Worm (Caenorhabditis elegans) whole organism, L3 larva: ENCODE results near the gene F56C9.6.

Experiments used
- R02D3.7 ChIP-seq: fragments of 150-350 bp; optimal IDR thresholded peaks from 2 replicates; lab custom pipeline; 2014; ENCODE audit warnings: missing biosample characterization, missing genetic modification characterization
- ZK546.5 ChIP-seq: sonication (generic microtip); optimal IDR thresholded peaks from 2 replicates; lab custom pipeline; 2017; ENCODE audit warnings: missing biosample characterization, missing genetic modification characterization
- aly-2 ChIP-seq: fragments of 150-350 bp; optimal IDR thresholded peaks from 2 replicates; lab custom pipeline; 2014; ENCODE audit warnings: missing biosample characterization, missing genetic modification characterization
- ama-1 ChIP-seq: fragments of 150-350 bp; optimal IDR thresholded peaks from 2 replicates; lab custom pipeline; 2018
- ceh-16 ChIP-seq: sonication (generic microtip); optimal IDR thresholded peaks from 2 replicates; lab custom pipeline; 2017; ENCODE audit warnings: missing biosample characterization, missing genetic modification characterization
- ceh-82 ChIP-seq: fragments of 150-350 bp; optimal IDR thresholded peaks from 2 replicates; lab custom pipeline; 2014; ENCODE audit warnings: missing biosample characterization, missing genetic modification characterization
- ceh-9 ChIP-seq: sonication (generic microtip); optimal IDR thresholded peaks from 2 replicates; lab custom pipeline; 2018; ENCODE audit warnings: missing biosample characterization, missing genetic modification characterization
- daf-12 ChIP-seq: fragments of 150-350 bp; optimal IDR thresholded peaks from 2 replicates; lab custom pipeline; 2014; ENCODE audit warnings: missing biosample characterization, missing genetic modification reagents, missing genetic modification characterization
- egl-5 ChIP-seq: fragments of 150-350 bp; optimal IDR thresholded peaks from 2 replicates; lab custom pipeline; 2017; ENCODE audit warnings: missing biosample characterization, missing genetic modification reagents, missing genetic modification characterization, inconsistent platforms
- elt-1 ChIP-seq: fragments of 150-350 bp; optimal IDR thresholded peaks from 2 replicates; lab custom pipeline; 2014; ENCODE audit warnings: missing biosample characterization, missing genetic modification characterization
- elt-2 ChIP-seq: sonication (generic microtip); optimal IDR thresholded peaks from 2 replicates; lab custom pipeline; 2016; ENCODE audit warnings: missing genetic modification reagents, mild to moderate bottlenecking, missing genetic modification characterization, missing compliant biosample characterization
- elt-3 ChIP-seq, 3 experiments: fragments of 150-350 bp in 1 of 3; sonication (generic microtip) in 2 of 3; optimal IDR thresholded peaks; 2 replicates in 2 of 3; 4 replicates in 1 of 3; lab custom pipeline; 2014 to 2017; ENCODE audit warnings: missing biosample characterization in 3 of 3, missing genetic modification characterization in 3 of 3
- fkh-2 ChIP-seq: fragments of 150-350 bp; optimal IDR thresholded peaks from 2 replicates; lab custom pipeline; 2014; ENCODE audit warnings: missing biosample characterization, missing genetic modification reagents, missing genetic modification characterization
- hmg-11 ChIP-seq: sonication (generic microtip); optimal IDR thresholded peaks from 2 replicates; lab custom pipeline; 2016; ENCODE audit warnings: missing genetic modification characterization, missing compliant biosample characterization
- jun-1 ChIP-seq: fragments of 150-350 bp; optimal IDR thresholded peaks from 2 replicates; lab custom pipeline; 2014; ENCODE audit warnings: missing biosample characterization, missing genetic modification reagents, missing genetic modification characterization
- lin-15B ChIP-seq: fragments of 150-350 bp; optimal IDR thresholded peaks from 2 replicates; lab custom pipeline; 2014; ENCODE audit warnings: missing biosample characterization, missing genetic modification characterization
- lsy-12 ChIP-seq: sonication (generic microtip); optimal IDR thresholded peaks from 2 replicates; lab custom pipeline; 2016; ENCODE audit warnings: mild to moderate bottlenecking, missing genetic modification characterization, missing compliant biosample characterization
- mml-1 ChIP-seq: fragments of 150-350 bp; sonication (generic microtip); optimal IDR thresholded peaks from 3 replicates; lab custom pipeline; 2014; ENCODE audit warnings: missing biosample characterization, missing genetic modification characterization
- nhr-12 ChIP-seq: fragments of 150-350 bp; optimal IDR thresholded peaks from 2 replicates; lab custom pipeline; 2014; ENCODE audit warnings: missing biosample characterization, missing genetic modification characterization
- nhr-23 ChIP-seq: fragments of 150-350 bp; optimal IDR thresholded peaks from 2 replicates; lab custom pipeline; 2014; ENCODE audit warnings: missing biosample characterization, missing genetic modification reagents, missing genetic modification characterization
- nhr-237 ChIP-seq: fragments of 150-350 bp; optimal IDR thresholded peaks from 2 replicates; lab custom pipeline; 2014; ENCODE audit warnings: missing biosample characterization, missing genetic modification characterization
- nhr-25 ChIP-seq: sonication (generic microtip); optimal IDR thresholded peaks from 2 replicates; lab custom pipeline; 2017; ENCODE audit warnings: missing biosample characterization, missing genetic modification characterization
- nhr-67 ChIP-seq: fragments of 150-350 bp; optimal IDR thresholded peaks from 2 replicates; lab custom pipeline; 2014; ENCODE audit warnings: missing biosample characterization, missing genetic modification characterization
- nhr-76 ChIP-seq: fragments of 150-350 bp; sonication (generic microtip); optimal IDR thresholded peaks from 5 replicates; lab custom pipeline; 2014; ENCODE audit warnings: missing biosample characterization, missing genetic modification characterization
- pha-4 ChIP-seq: fragments of 150-350 bp; optimal IDR thresholded peaks from 2 replicates; lab custom pipeline; 2014; ENCODE audit warnings: missing biosample characterization, missing genetic modification reagents, missing genetic modification characterization
- pqm-1 ChIP-seq: fragments of 150-350 bp; optimal IDR thresholded peaks from 2 replicates; lab custom pipeline; 2017; ENCODE audit warnings: missing biosample characterization, missing genetic modification characterization, inconsistent platforms
- skn-1 ChIP-seq: fragments of 150-350 bp; optimal IDR thresholded peaks from 2 replicates; lab custom pipeline; 2014; ENCODE audit warnings: missing biosample characterization, missing genetic modification characterization
- snpc-4 ChIP-seq: fragments of 150-350 bp; optimal IDR thresholded peaks from 2 replicates; lab custom pipeline; 2014; ENCODE audit warnings: missing biosample characterization, missing genetic modification characterization
- tbx-2 ChIP-seq: sonication (generic microtip); optimal IDR thresholded peaks from 2 replicates; lab custom pipeline; 2016; ENCODE audit warnings: mild to moderate bottlenecking, missing genetic modification characterization, missing compliant biosample characterization
- unc-62 ChIP-seq: fragments of 150-350 bp; sonication (generic microtip); optimal IDR thresholded peaks from 4 replicates; lab custom pipeline; 2014; ENCODE audit warnings: missing biosample characterization, missing genetic modification reagents, missing genetic modification characterization
- ztf-4 ChIP-seq: fragments of 150-350 bp; optimal IDR thresholded peaks from 2 replicates; lab custom pipeline; 2014; ENCODE audit warnings: missing biosample characterization, missing genetic modification characterization

F56C9.6 gene

DNA sequence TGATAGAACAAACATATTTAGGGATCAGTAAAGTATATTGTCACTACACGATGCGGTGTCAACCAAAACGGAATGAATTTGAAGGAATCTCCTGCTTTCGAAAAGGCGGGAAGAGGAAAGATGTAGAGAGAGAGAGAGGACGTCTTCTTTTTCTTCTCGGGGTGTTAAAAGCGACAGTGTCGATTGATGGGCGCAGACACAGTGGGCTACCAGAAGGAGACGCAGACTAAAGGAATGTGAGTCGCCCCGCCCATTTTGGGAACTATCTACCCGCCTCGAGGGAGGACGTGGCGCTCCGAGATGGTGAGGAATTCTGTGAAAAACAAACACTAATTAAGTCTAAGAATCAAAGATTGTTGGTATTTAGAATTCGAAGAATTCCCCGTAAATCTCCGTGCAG, 11.1 kb downstream of the F56C9.6 start, which contains the start of the genes B0361.14 and B0361.9:
Gene B0361.14 (minus strand): TSS at position 66 of the 400 bp plus-strand sequence.
Gene B0361.9 (minus strand): TSS at position 166 of the 400 bp plus-strand sequence.
- TF ChIP-seq nhr-25 (tag; lab: Kevin White, UChicago) (peak; percentile 48), elt-2 (tag; lab: Kevin White, UChicago) (no peak), nhr-23 (tag; lab: Kevin White, UChicago) (peak; percentile 41), aly-2 (no peak), ama-1 (no peak)

DNA sequence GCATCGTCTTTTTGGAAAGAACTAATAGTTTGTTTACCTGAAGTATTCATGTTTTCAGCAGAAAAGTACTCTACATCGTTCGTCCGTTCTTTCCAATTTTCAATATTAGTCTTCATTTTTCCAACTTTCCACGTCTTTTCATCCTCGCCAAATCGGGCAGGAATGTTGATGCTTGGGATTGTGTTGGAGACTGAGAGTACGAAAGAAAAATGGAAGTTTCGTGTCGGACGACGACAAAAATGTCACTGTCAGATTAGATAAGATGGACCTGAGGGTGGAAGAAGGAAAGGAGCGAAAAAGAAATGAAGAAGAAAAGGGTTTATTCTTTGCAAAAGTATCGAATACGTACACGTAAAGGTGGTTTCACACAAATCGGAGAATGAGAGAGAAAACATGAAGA, 12.5 kb downstream of the F56C9.6 start:
- no peak for TF ChIP-seq fkh-2 (tag; lab: Kevin White, UChicago)
- TF ChIP-seq tbx-2 (tag; lab: Kevin White, UChicago), result no peak
- no peak for TF ChIP-seq mml-1
- TF ChIP-seq ztf-4 (tag; lab: Kevin White, UChicago), result no peak
- TF ChIP-seq elt-1, result peak; percentile 58
- TF ChIP-seq daf-12, result no peak
- no peak for TF ChIP-seq lin-15B
- peak; percentile 52 for TF ChIP-seq nhr-25 (tag; lab: Kevin White, UChicago)
- no peak for TF ChIP-seq elt-3 (tag; optimal IDR thresholded peaks at IDR 0.05; lab: Kevin White, UChicago)
- TF ChIP-seq nhr-237 (tag; lab: Kevin White, UChicago), result no peak
- no peak for TF ChIP-seq pqm-1 (tag; lab: Kevin White, UChicago)
- TF ChIP-seq snpc-4 (tag; lab: Kevin White, UChicago), result no peak
- TF ChIP-seq hmg-11 (tag; lab: Kevin White, UChicago), result no peak
- peak; percentile 41 for TF ChIP-seq ama-1
- no peak for TF ChIP-seq unc-62 (GFP tag; lab: Kevin White, UChicago)
- TF ChIP-seq nhr-23 (tag; lab: Kevin White, UChicago), result peak; percentile 9
- no peak for TF ChIP-seq nhr-76 (tag; lab: Kevin White, UChicago)

ce11 chrIII:7297045-7297680, 13.4 kb downstream of the F56C9.6 start:
- no peak for TF ChIP-seq jun-1 (tag; lab: Kevin White, UChicago)
- peak; percentile 61 for TF ChIP-seq nhr-23 (tag; lab: Kevin White, UChicago)
- TF ChIP-seq ZK546.5, result no peak
- no peak for TF ChIP-seq ceh-16 (tag; lab: Kevin White, UChicago)
- no peak for TF ChIP-seq ceh-9
- no peak for TF ChIP-seq nhr-12 (tag; lab: Kevin White, UChicago)
- peak in 1 of 3 experiments; percentile 32 for TF ChIP-seq elt-3 (tag; optimal IDR thresholded peaks at IDR 0.05; lab: Kevin White, UChicago)
- TF ChIP-seq R02D3.7, result no peak
- peak; percentile 50 for TF ChIP-seq unc-62 (GFP tag; lab: Kevin White, UChicago)
- TF ChIP-seq nhr-237 (tag; lab: Kevin White, UChicago), result no peak
- TF ChIP-seq ama-1, result peak; percentile 35
- no peak for TF ChIP-seq skn-1 (tag; lab: Kevin White, UChicago)
- no peak for TF ChIP-seq elt-2 (tag; lab: Kevin White, UChicago)

- no peak for TF ChIP-seq ZK546.5
- TF ChIP-seq ceh-82 (tag; lab: Kevin White, UChicago), result no peak
- TF ChIP-seq nhr-23 (tag; lab: Kevin White, UChicago), result peak; percentile 20
- TF ChIP-seq pha-4 (tag; lab: Kevin White, UChicago), result no peak
- TF ChIP-seq unc-62 (GFP tag; lab: Kevin White, UChicago), result no peak
- TF ChIP-seq hmg-11 (tag; lab: Kevin White, UChicago), result no peak
- TF ChIP-seq egl-5 (tag; lab: Kevin White, UChicago), result peak; percentile 14
- no peak for TF ChIP-seq nhr-67 (tag; lab: Kevin White, UChicago)
- TF ChIP-seq R02D3.7, result no peak
- TF ChIP-seq lsy-12 (tag; lab: Kevin White, UChicago), result no peak
- peak; percentile 63 for TF ChIP-seq nhr-25 (tag; lab: Kevin White, UChicago)
These were observed 14.4 kb downstream of the F56C9.6 start for ce11 chrIII:7296092-7296668.

DNA sequence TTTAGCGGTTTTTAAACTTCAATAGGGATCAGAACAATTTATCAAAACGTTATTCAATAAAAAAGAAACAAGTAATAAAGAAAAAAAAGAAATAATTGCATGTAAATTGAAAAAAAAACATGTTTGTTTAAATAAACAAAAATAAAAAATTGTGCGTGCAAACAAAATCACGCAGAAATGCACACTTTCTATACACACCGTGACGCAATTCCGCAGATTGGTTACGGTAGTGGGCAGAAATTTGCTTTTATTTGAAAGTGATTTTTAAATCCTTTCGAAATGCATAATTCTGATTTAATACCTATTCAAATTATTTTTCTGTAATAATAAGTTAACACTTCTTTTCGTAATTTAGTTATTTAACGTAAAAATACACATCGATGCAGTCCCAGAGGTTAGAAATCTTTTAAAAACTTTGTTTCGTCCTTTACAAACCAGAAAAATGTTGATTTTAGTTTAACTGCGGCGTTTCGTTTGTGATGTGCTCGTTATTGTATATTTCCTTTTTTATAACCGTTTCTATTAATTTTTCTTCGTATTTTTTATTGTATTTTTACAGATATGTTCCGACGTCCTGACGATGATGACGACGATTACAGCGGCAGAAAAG, 17.4 kb downstream of the F56C9.6 start, which contains the start of gene cwf-19L2:
Gene cwf-19L2 (plus strand): TSS at position 560 of the 610 bp plus-strand sequence.
- TF ChIP-seq nhr-67 (tag; lab: Kevin White, UChicago) (no peak), pha-4 (tag; lab: Kevin White, UChicago) (peak; percentile 52)
- TF ChIP-seq, all 47 proteins: peak for 1
